Fruit fly (Drosophila melanogaster): Measurements from ENCODE around the gene Cpr66D.

The Cpr66D gene

DNA sequence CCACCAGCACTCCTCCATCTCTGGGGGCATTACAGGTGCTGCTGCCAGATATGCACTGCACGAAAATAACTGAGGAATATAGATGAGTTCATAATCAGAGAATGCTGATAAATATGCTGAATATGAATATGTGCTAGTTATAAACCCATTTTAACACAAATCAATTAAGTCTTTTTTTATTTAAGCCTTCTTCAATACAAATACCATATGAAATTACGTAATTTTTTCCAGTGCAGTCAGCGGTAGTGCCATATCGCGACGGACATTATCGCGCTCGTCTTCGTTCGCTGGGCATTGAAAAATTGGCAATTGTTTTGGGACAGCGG is 17.2 kb downstream of the Cpr66D start (continued):
- no peak for TF ChIP-seq Elba2 (GFP tag; optimal IDR thresholded peaks at IDR 0.05)
- no peak for TF ChIP-seq vfl (GFP tag; optimal IDR thresholded peaks at IDR 0.05)
- TF ChIP-seq CG14965 (GFP tag; optimal IDR thresholded peaks at IDR 0.05; ENCODE audit: borderline replicate concordance) = no peak
- no peak for TF ChIP-seq CG17612 (GFP tag; IDR thresholded peaks at IDR 0.05)
- TF ChIP-seq CG7963 (GFP tag; IDR thresholded peaks at IDR 0.05; ENCODE audit: partially characterized antibody) = no peak
- peak; percentile 27; the same call in 1 of the 2 replicates for TF ChIP-seq Ada2b (GFP tag; IDR thresholded peaks at IDR 0.05)
- no peak for TF ChIP-seq CoRest (tag; optimal IDR thresholded peaks at IDR 0.05)
- TF ChIP-seq CG17328 (GFP tag; IDR thresholded peaks at IDR 0.05) = no peak
- no peak for TF ChIP-seq Tbp (GFP tag; optimal IDR thresholded peaks at IDR 0.05)
- TF ChIP-seq ac (GFP tag; optimal IDR thresholded peaks at IDR 0.05) = no peak
- no peak for TF ChIP-seq CG12744 (GFP tag; optimal IDR thresholded peaks at IDR 0.05)
- TF ChIP-seq eve (GFP tag; optimal IDR thresholded peaks at IDR 0.05) = no peak
- TF ChIP-seq tx (GFP tag; optimal IDR thresholded peaks at IDR 0.05) = no peak
- TF ChIP-seq Xrp1 (GFP tag; IDR thresholded peaks at IDR 0.05) = peak; percentile 55; the same call in 1 of the 2 replicates
- no peak for TF ChIP-seq tap (tag; optimal IDR thresholded peaks at IDR 0.05)
- TF ChIP-seq HmgZ (tag; optimal IDR thresholded peaks at IDR 0.05) = no peak
- TF ChIP-seq slbo (GFP tag; IDR thresholded peaks at IDR 0.05) = 0 out of 2 replicates have a peak, but pooled peaks have one; percentile 20
- TF ChIP-seq nmo (GFP tag; optimal IDR thresholded peaks at IDR 0.05) = no peak
- no peak for TF ChIP-seq Ets97D (GFP tag; optimal IDR thresholded peaks at IDR 0.05)
- no peak for TF ChIP-seq crol (GFP tag; IDR thresholded peaks at IDR 0.05)
- TF ChIP-seq Rx (GFP tag; IDR thresholded peaks at IDR 0.05) = no peak
- TF ChIP-seq Myb (GFP tag; optimal IDR thresholded peaks at IDR 0.05) = no peak
- no peak for TF ChIP-seq rib (GFP tag; IDR thresholded peaks at IDR 0.05)
- peak; percentile 6 for TF ChIP-seq zen (tag; optimal IDR thresholded peaks at IDR 0.05)
- TF ChIP-seq CG31441 (GFP tag; IDR thresholded peaks at IDR 0.05) = no peak
- no peak for TF ChIP-seq bbx (GFP tag; IDR thresholded peaks at IDR 0.05; ENCODE audit: partially characterized antibody)
- TF ChIP-seq Hr51 (GFP tag; optimal IDR thresholded peaks at IDR 0.05) = no peak
- no peak for TF ChIP-seq Hey (tag; optimal IDR thresholded peaks at IDR 0.05)
- TF ChIP-seq B-H1 (GFP tag; IDR thresholded peaks at IDR 0.05) = no peak
- TF ChIP-seq CG17361 (GFP tag; IDR thresholded peaks at IDR 0.05) = no peak
- TF ChIP-seq lbe (GFP tag; optimal IDR thresholded peaks at IDR 0.05) = peak; percentile 85
- no peak for TF ChIP-seq CG13424 (tag; optimal IDR thresholded peaks at IDR 0.05)
- no peak for TF ChIP-seq Eip74EF (GFP tag; optimal IDR thresholded peaks at IDR 0.05)
- no peak for TF ChIP-seq CG17829 (tag; optimal IDR thresholded peaks at IDR 0.05)
- no peak for TF ChIP-seq hbn (GFP tag; IDR thresholded peaks at IDR 0.05; ENCODE audit: partially characterized antibody)
- peak; percentile 21 for TF ChIP-seq CG9727 (GFP tag; optimal IDR thresholded peaks at IDR 0.05)
- TF ChIP-seq CG5953 (GFP tag; IDR thresholded peaks at IDR 0.05) = no peak
- no peak for TF ChIP-seq CG17186 (GFP tag; optimal IDR thresholded peaks at IDR 0.05)
- no peak for TF ChIP-seq psq (GFP tag; optimal IDR thresholded peaks at IDR 0.05)
- TF ChIP-seq CG14441 (GFP tag; IDR thresholded peaks at IDR 0.05) = no peak
- no peak for TF ChIP-seq CkIIα-i1 (GFP tag; IDR thresholded peaks at IDR 0.05)
- no peak for TF ChIP-seq zfh1 (GFP tag; IDR thresholded peaks at IDR 0.05)
- no peak for TF ChIP-seq peb (GFP tag; IDR thresholded peaks at IDR 0.05)
- TF ChIP-seq jing (GFP tag; optimal IDR thresholded peaks at IDR 0.05) = no peak
- no peak for TF ChIP-seq en (GFP tag; optimal IDR thresholded peaks at IDR 0.05)
- no peak for TF ChIP-seq CG34224 (GFP tag; IDR thresholded peaks at IDR 0.05; ENCODE audit: partially characterized antibody)
- TF ChIP-seq CG4424 (GFP tag; optimal IDR thresholded peaks at IDR 0.05) = peak; percentile 4
- no peak for TF ChIP-seq cg (GFP tag; optimal IDR thresholded peaks at IDR 0.05)
- TF ChIP-seq vvl (GFP tag; IDR thresholded peaks at IDR 0.05) = peak; percentile 22; the same call in 1 of the 2 replicates
- no peak for TF ChIP-seq CG8089 (GFP tag; optimal IDR thresholded peaks at IDR 0.05)
- TF ChIP-seq CG7928 (GFP tag; optimal IDR thresholded peaks at IDR 0.05) = no peak
- TF ChIP-seq lov (optimal IDR thresholded peaks at IDR 0.05) = no peak
- TF ChIP-seq lov (GFP tag; IDR thresholded peaks at IDR 0.05) = no peak
